Worm (Caenorhabditis elegans) whole organism, early embryonic: Measurements from ENCODE around the gene F13A2.10.

Experiments
- B0310.2 ChIP-seq: sonication (generic microtip); optimal IDR thresholded peaks from 2 replicates; lab custom pipeline; 2016; ENCODE audit warnings: mild to moderate bottlenecking, missing genetic modification characterization, missing compliant biosample characterization
- F13C5.2 ChIP-seq: sonication (generic microtip); optimal IDR thresholded peaks from 2 replicates; lab custom pipeline; 2017; ENCODE audit warnings: mild to moderate bottlenecking, missing genetic modification characterization, inconsistent platforms, missing compliant biosample characterization
- aly-1 ChIP-seq: sonication (generic microtip); optimal IDR thresholded peaks from 2 replicates; lab custom pipeline; 2016; ENCODE audit warnings: missing genetic modification characterization, missing compliant biosample characterization
- ama-1 ChIP-seq: fragments of 150-350 bp; optimal IDR thresholded peaks from 2 replicates; lab custom pipeline; 2014
- flt-1 ChIP-seq: fragments of 200-800 bp; sonication (Bioruptor generic); IDR thresholded peaks from 2 replicates; pipeline ENCODE4 v1.3.6; 2022; ENCODE audit warnings: missing genetic modification characterization, missing compliant biosample characterization
- scrt-1 ChIP-seq: fragments of 200-800 bp; sonication (Bioruptor generic); IDR thresholded peaks from 2 replicates; pipeline ENCODE4 v1.3.6; 2022; ENCODE audit warnings: missing genetic modification characterization, missing compliant biosample characterization
- sea-1 ChIP-seq: fragments of 200-800 bp; sonication (Bioruptor generic); conservative IDR thresholded peaks from 2 replicates; pipeline ENCODE4 v1.3.6; 2022; ENCODE audit warnings: missing genetic modification characterization, missing compliant biosample characterization

ce11 chrV:4384482-4384881 lies 1.6 kb downstream of the F13A2.10 start, which contains the start of gene F13A2.2:
- TF ChIP-seq aly-1 = no peak
- TF ChIP-seq F13C5.2 (tag; lab: Kevin White, UChicago) = no peak
- TF ChIP-seq ama-1 (lab: Kevin White, UChicago) = no peak
- TF ChIP-seq flt-1 (GFP tag; lab: Robert Waterston, UW) = no peak
- TF ChIP-seq scrt-1 (GFP tag; lab: Robert Waterston, UW) = no peak
- no peak for TF ChIP-seq sea-1 (GFP tag; lab: Robert Waterston, UW)
- TF ChIP-seq B0310.2 = no peak
